Worm (Caenorhabditis elegans): ENCODE measurements around the gene F29B9.11.

- TF ChIP-seq egl-27 (tag; optimal IDR thresholded peaks at IDR 0.05) (no peak), mep-1 (tag; optimal IDR thresholded peaks at IDR 0.05) (no peak)
Observed at ce11 chrIV:4686291-4686830, 26.4 kb upstream of the F29B9.11 start.

Data from whole organism, L4 larva.